Worm (Caenorhabditis elegans): ENCODE measurements around the gene mps-4.

mps-4 gene

ce11 chrIII:8305816-8306215 lies 34.2 kb upstream of the mps-4 start:
- no peak for TF ChIP-seq C17E4.6 (GFP tag; IDR thresholded peaks at IDR 0.05)
- TF ChIP-seq mxl-1 (tag; optimal IDR thresholded peaks at IDR 0.05): no peak
- TF ChIP-seq ztf-3 (GFP tag; optimal IDR thresholded peaks at IDR 0.05): no peak
- TF ChIP-seq T26A5.8 (tag; optimal IDR thresholded peaks at IDR 0.05): no peak
- TF ChIP-seq attf-5 (GFP tag; optimal IDR thresholded peaks at IDR 0.05): no peak
- TF ChIP-seq zim-3 (tag; optimal IDR thresholded peaks at IDR 0.05): no peak
- TF ChIP-seq aptf-3 (GFP tag; IDR thresholded peaks at IDR 0.05): no peak
- TF ChIP-seq F57C9.4 (tag; optimal IDR thresholded peaks at IDR 0.05): no peak
- no peak for TF ChIP-seq B0019.2 (GFP tag; conservative IDR thresholded peaks at IDR 0.05)
- TF ChIP-seq snpc-4 (GFP tag; optimal IDR thresholded peaks at IDR 0.05): no peak
- no peak for TF ChIP-seq snpc-4 (tag; optimal IDR thresholded peaks at IDR 0.05)
- no peak for TF ChIP-seq madf-8 (GFP tag; conservative IDR thresholded peaks at IDR 0.05)
- TF ChIP-seq nfya-2 (GFP tag; IDR thresholded peaks at IDR 0.05): no peak
- TF ChIP-seq attf-6 (GFP tag; IDR thresholded peaks at IDR 0.05): no peak
- TF ChIP-seq ceh-58 (GFP tag; IDR thresholded peaks at IDR 0.05): no peak

ce11 chrIII:8305304-8305703 lies 33.7 kb upstream of the mps-4 start:
- 0 out of 2 replicates have a peak, but pooled peaks have one; percentile 10 for TF ChIP-seq hsf-1 (GFP tag; IDR thresholded peaks at IDR 0.05)
- TF ChIP-seq ztf-18 (tag; optimal IDR thresholded peaks at IDR 0.05): no peak

- TF ChIP-seq mel-28 (tag; optimal IDR thresholded peaks at IDR 0.05; ENCODE audit: borderline replicate concordance) (no peak), dpff-1 (tag; optimal IDR thresholded peaks at IDR 0.05) (no peak), F10E7.11 (tag; optimal IDR thresholded peaks at IDR 0.05) (no peak), hsf-1 (GFP tag; IDR thresholded peaks at IDR 0.05) (no peak), chd-7 (tag; optimal IDR thresholded peaks at IDR 0.05) (no peak), gei-17 (GFP tag; optimal IDR thresholded peaks at IDR 0.05) (no peak), F39B2.1 (GFP tag; IDR thresholded peaks at IDR 0.05) (no peak), zfh-2 (GFP tag; conservative IDR thresholded peaks at IDR 0.05) (no peak), mcd-1 (GFP tag; IDR thresholded peaks at IDR 0.05) (no peak), ztf-28 (GFP tag; IDR thresholded peaks at IDR 0.05) (no peak), nhr-80 (tag; optimal IDR thresholded peaks at IDR 0.05) (no peak), efl-1 (GFP tag; optimal IDR thresholded peaks at IDR 0.05) (no peak), sptf-2 (GFP tag; optimal IDR thresholded peaks at IDR 0.05) (no peak), snpc-4 (GFP tag; optimal IDR thresholded peaks at IDR 0.05) (no peak), snpc-4 (tag; optimal IDR thresholded peaks at IDR 0.05) (no peak), Y95B8A.8 (GFP tag; IDR thresholded peaks at IDR 0.05) (no peak), ceh-58 (GFP tag; IDR thresholded peaks at IDR 0.05) (no peak), egl-44 (GFP tag; IDR thresholded peaks at IDR 0.05) (no peak)
Observed at ce11 chrIII:8303440-8303839, 31.9 kb upstream of the mps-4 start.

DNA sequence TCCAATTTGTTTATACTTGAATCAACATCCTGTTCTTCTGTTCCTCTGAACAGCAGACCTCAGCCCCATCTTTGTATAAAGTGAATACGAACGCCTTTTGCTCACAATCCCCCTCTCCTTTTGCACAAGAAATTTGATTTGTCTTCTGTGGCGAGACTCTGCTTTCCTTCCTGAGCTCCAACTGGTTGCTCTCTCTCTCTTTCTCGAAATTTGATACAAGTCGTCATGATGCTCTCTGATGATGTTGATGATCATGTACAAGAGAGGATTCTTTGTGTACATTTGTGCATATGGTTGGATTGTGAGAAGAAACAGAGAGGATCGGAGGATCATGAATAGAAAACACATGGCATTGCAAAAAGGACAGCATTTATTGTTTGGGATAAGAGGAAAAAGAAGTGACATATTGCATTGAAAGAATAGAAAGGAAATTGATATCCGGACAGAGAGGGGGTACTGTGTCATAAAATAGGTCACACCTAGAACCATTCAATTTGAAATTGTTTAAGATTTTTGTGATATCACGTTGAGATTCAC lies 29.4 kb upstream of the mps-4 start:
- no peak for TF ChIP-seq F55B11.4 (tag; optimal IDR thresholded peaks at IDR 0.05; ENCODE audit: borderline replicate concordance, insufficient read depth)
- TF ChIP-seq F23B12.7 (tag; optimal IDR thresholded peaks at IDR 0.05; ENCODE audit: insufficient read depth): no peak
- TF ChIP-seq mcd-1 (GFP tag; IDR thresholded peaks at IDR 0.05): no peak
- no peak for TF ChIP-seq nhr-90 (tag; optimal IDR thresholded peaks at IDR 0.05)
- TF ChIP-seq attf-5 (GFP tag; optimal IDR thresholded peaks at IDR 0.05): no peak
- TF ChIP-seq egl-18 (GFP tag; IDR thresholded peaks at IDR 0.05): no peak
